Worm (Caenorhabditis elegans) whole organism, L4/young adult: Measurements from ENCODE around the gene Y71H2AM.20.

Experiments
- W03F9.2 ChIP-seq: fragments of 150-350 bp; optimal IDR thresholded peaks from 2 replicates; lab custom pipeline; 2014; ENCODE audit warnings: missing biosample characterization, missing genetic modification characterization
- him-1 ChIP-seq: sonication (generic microtip); optimal IDR thresholded peaks from 2 replicates; lab custom pipeline; 2016; ENCODE audit warnings: missing genotype, missing genetic modification reagents, missing genetic modification characterization, missing compliant biosample characterization

DNA sequence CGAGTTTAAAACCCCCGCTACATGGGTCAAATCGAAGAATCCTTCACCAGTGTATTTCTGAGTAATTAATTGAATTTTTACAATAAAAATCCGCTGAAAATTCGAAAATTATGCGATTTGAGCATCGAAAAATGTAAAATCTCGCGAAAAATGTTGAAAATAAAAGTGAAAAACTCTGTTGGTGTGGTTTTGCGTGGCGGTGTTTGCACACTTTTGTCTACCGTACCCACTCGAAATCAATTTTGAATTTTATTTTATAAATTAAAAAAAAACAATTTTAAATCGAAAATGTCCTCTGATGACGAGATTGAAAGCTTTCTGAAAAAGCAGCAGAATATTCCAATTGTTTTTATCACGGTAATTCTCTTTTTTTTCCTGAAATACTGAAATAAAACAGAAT is 5.0 kb downstream of the Y71H2AM.20 start, which contains the start of gene Y71H2AM.6:
- no peak for TF ChIP-seq him-1 (tag; lab: Kevin White, UChicago)
- TF ChIP-seq W03F9.2 (tag; lab: Kevin White, UChicago): peak; percentile 61
